Fruit fly (Drosophila melanogaster): ENCODE results near the gene Smr.
A peak's percentile ranks its signal among the peaks of the same experiment; 100 is the strongest.

Gene Smr

DNA sequence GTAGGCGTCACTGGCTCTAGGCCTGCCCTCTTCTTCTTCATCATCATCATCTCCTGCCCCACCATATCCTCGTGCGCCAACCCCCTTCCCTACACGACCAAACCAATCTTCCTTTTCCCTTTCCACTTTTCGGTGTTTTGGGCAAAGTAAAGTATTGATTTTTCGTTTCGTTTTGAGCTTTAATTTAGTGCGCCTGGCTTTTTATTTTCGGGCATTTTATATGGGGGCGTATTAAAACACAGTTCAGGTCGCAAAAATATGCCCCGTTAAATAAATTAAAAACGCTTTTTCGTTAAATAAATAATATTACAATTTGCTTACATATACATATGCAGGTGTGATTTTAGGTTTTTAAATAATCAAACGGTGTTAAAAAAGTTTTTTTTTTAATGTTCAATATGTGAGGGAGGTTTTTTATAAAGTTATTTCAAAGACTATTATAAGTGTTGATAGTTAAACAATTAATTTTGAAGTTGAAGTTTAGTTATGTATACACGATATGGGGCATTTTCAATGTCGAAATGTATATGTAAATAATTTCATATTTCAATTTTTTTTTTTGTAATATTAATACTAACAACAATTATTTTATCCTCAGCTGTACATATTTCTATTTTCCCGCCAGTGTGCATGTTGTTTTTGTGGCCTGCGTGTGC, 4.6 kb downstream of the Smr start (continued):
- TF ChIP-seq oc (tag; optimal IDR thresholded peaks at IDR 0.05) (peak; percentile 38), CG8924 (tag; optimal IDR thresholded peaks at IDR 0.05) (peak; percentile 83), caup (GFP tag; optimal IDR thresholded peaks at IDR 0.05; ENCODE audit: severe bottlenecking) (peak; percentile 56), fd96Cb (tag; optimal IDR thresholded peaks at IDR 0.05) (peak; percentile 84), tin (GFP tag; optimal IDR thresholded peaks at IDR 0.05) (peak; percentile 42), wek (GFP tag; optimal IDR thresholded peaks at IDR 0.05) (no peak), Dip2 (GFP tag; IDR thresholded peaks at IDR 0.05) (no peak), CG8944 (GFP tag; optimal IDR thresholded peaks at IDR 0.05) (peak; percentile 13), CG7786 (GFP tag; optimal IDR thresholded peaks at IDR 0.05) (no peak), Nf-YA (GFP tag; IDR thresholded peaks at IDR 0.05) (peak; percentile 26; the same call in 1 of the 2 replicates), CG1024 (GFP tag; IDR thresholded peaks at IDR 0.05) (no peak), jumu (GFP tag; optimal IDR thresholded peaks at IDR 0.05) (no peak), CG12391 (tag; optimal IDR thresholded peaks at IDR 0.05) (peak; percentile 81), CG7963 (GFP tag; IDR thresholded peaks at IDR 0.05; ENCODE audit: partially characterized antibody) (no peak), dimm (GFP tag; IDR thresholded peaks at IDR 0.05) (no peak), Nf-YC (tag; optimal IDR thresholded peaks at IDR 0.05) (peak; percentile 25), CG17612 (GFP tag; IDR thresholded peaks at IDR 0.05) (no peak), crol (GFP tag; IDR thresholded peaks at IDR 0.05) (no peak), dati (GFP tag; IDR thresholded peaks at IDR 0.05) (no peak), unpg (GFP tag; optimal IDR thresholded peaks at IDR 0.05) (peak; percentile 80), Sin3A (optimal IDR thresholded peaks at IDR 0.05) (no peak), lov (optimal IDR thresholded peaks at IDR 0.05) (no peak), lov (GFP tag; IDR thresholded peaks at IDR 0.05) (no peak), Vsx1 (GFP tag; optimal IDR thresholded peaks at IDR 0.05) (peak; percentile 37), Dip3 (GFP tag; optimal IDR thresholded peaks at IDR 0.05) (peak; percentile 27), HmgZ (tag; optimal IDR thresholded peaks at IDR 0.05) (no peak), ap (GFP tag; IDR thresholded peaks at IDR 0.05) (peak; percentile 30; the same call in 1 of the 2 replicates), Fer1 (GFP tag; optimal IDR thresholded peaks at IDR 0.05) (peak; percentile 71), CG15479 (GFP tag; optimal IDR thresholded peaks at IDR 0.05) (no peak), Ssrp (tag; optimal IDR thresholded peaks at IDR 0.05) (peak; percentile 78), CG11085 (GFP tag; IDR thresholded peaks at IDR 0.05) (no peak), CG16863 (GFP tag; optimal IDR thresholded peaks at IDR 0.05) (no peak), fru (optimal IDR thresholded peaks at IDR 0.05) (no peak), CG2875 (GFP tag; optimal IDR thresholded peaks at IDR 0.05) (peak; percentile 41), CG2120 (GFP tag; optimal IDR thresholded peaks at IDR 0.05) (peak; percentile 71), abd-A (tag; optimal IDR thresholded peaks at IDR 0.05) (no peak), CG10267 (tag; optimal IDR thresholded peaks at IDR 0.05) (peak; percentile 71), nau (GFP tag; optimal IDR thresholded peaks at IDR 0.05) (peak; percentile 25), CG9797 (GFP tag; optimal IDR thresholded peaks at IDR 0.05) (no peak), Dek (tag; optimal IDR thresholded peaks at IDR 0.05) (peak; percentile 74), croc (GFP tag; conservative IDR thresholded peaks at IDR 0.05) (peak; percentile 27; the same call in 1 of the 3 replicates), CG12104 (GFP tag; optimal IDR thresholded peaks at IDR 0.05) (peak; percentile 73), CG8388 (GFP tag; optimal IDR thresholded peaks at IDR 0.05) (peak; percentile 80), CG7839 (tag; optimal IDR thresholded peaks at IDR 0.05) (peak; percentile 90), Adf1 (GFP tag; IDR thresholded peaks at IDR 0.05) (peak; percentile 2; the same call in 1 of the 2 replicates), CG7372 (GFP tag; IDR thresholded peaks at IDR 0.05) (no peak), CG7556 (GFP tag; optimal IDR thresholded peaks at IDR 0.05) (peak; percentile 86), NK7.1 (GFP tag; optimal IDR thresholded peaks at IDR 0.05) (no peak), sna (GFP tag; IDR thresholded peaks at IDR 0.05; ENCODE audit: partially characterized antibody) (no peak), CG13287 (GFP tag; IDR thresholded peaks at IDR 0.05; ENCODE audit: partially characterized antibody) (no peak), toy (GFP tag; IDR thresholded peaks at IDR 0.05) (no peak)
